Fruit fly (Drosophila melanogaster) whole organism, embryonic: ENCODE measurements around the gene Hsp22.
A peak's percentile ranks its signal among the peaks of the same experiment; 100 is the strongest.

ENCODE experiments used
- ATbp ChIP-seq: fragments of 200-800 bp; sonication (Bioruptor generic); optimal IDR thresholded peaks from 2 replicates; lab custom pipeline; 2017; ENCODE audit warnings: missing biosample characterization, mild to moderate bottlenecking, missing genetic modification characterization, missing genetic modification reagents
- Antp ChIP-seq: fragments of 200-800 bp; sonication (Bioruptor generic); optimal IDR thresholded peaks from 3 replicates; lab custom pipeline; 2016; ENCODE audit warnings: missing biosample characterization, missing genetic modification characterization
- Atf6 ChIP-seq: fragments of 200-800 bp; sonication (Bioruptor generic); IDR thresholded peaks from 2 replicates; pipeline ENCODE4 v1.3.6; 2022; ENCODE audit warnings: missing biosample characterization, missing genetic modification characterization
- CG10147 ChIP-seq: fragments of 200-800 bp; sonication (Bioruptor generic); optimal IDR thresholded peaks from 2 replicates; lab custom pipeline; 2019; ENCODE audit warnings: missing biosample characterization, mild to moderate bottlenecking, missing genetic modification characterization, moderate library complexity
- CG10267 ChIP-seq: fragments of 200-800 bp; sonication (Bioruptor generic); optimal IDR thresholded peaks from 2 replicates; lab custom pipeline; 2018; ENCODE audit warnings: missing biosample characterization, mild to moderate bottlenecking, missing genetic modification characterization, moderate library complexity
- CG12071 ChIP-seq: fragments of 200-800 bp; sonication (Bioruptor generic); optimal IDR thresholded peaks from 3 replicates; lab custom pipeline; 2018; ENCODE audit warnings: missing biosample characterization, mild to moderate bottlenecking, missing genetic modification characterization
- CG12391 ChIP-seq: fragments of 200-800 bp; sonication (Bioruptor generic); optimal IDR thresholded peaks from 3 replicates; lab custom pipeline; 2018; ENCODE audit warnings: missing biosample characterization, mild to moderate bottlenecking, missing genetic modification characterization, moderate library complexity
- CG13624 ChIP-seq: fragments of 200-800 bp; sonication (Bioruptor generic); optimal IDR thresholded peaks from 2 replicates; lab custom pipeline; 2016; ENCODE audit warnings: missing biosample characterization, missing genetic modification characterization
- CG14441 ChIP-seq: fragments of 200-800 bp; sonication (Bioruptor generic); IDR thresholded peaks from 2 replicates; pipeline ENCODE4 v1.3.6; 2022; ENCODE audit warnings: missing biosample characterization, missing genetic modification characterization
- CG15514 ChIP-seq: fragments of 200-800 bp; sonication (Bioruptor generic); optimal IDR thresholded peaks from 3 replicates; lab custom pipeline; 2017; ENCODE audit warnings: missing biosample characterization, missing genetic modification characterization, mild to moderate bottlenecking, moderate library complexity, missing genetic modification reagents
- CG1603 ChIP-seq: fragments of 200-800 bp; sonication (Bioruptor generic); optimal IDR thresholded peaks from 2 replicates; lab custom pipeline; 2019; ENCODE audit warnings: missing biosample characterization, mild to moderate bottlenecking, missing genetic modification characterization, moderate library complexity
- CG16779 ChIP-seq: fragments of 200-800 bp; sonication (Bioruptor generic); IDR thresholded peaks from 2 replicates; pipeline ENCODE4 v1.3.6; 2022; ENCODE audit warnings: missing biosample characterization, missing genetic modification characterization
- CG17802 ChIP-seq: fragments of 200-800 bp; sonication (Bioruptor generic); optimal IDR thresholded peaks from 2 replicates; lab custom pipeline; 2018; ENCODE audit warnings: missing biosample characterization, mild to moderate bottlenecking, missing genetic modification characterization, moderate library complexity
- CG18262 ChIP-seq: fragments of 200-800 bp; optimal IDR thresholded peaks from 3 replicates; lab custom pipeline; 2019; ENCODE audit warnings: missing biosample characterization, mild to moderate bottlenecking, missing genetic modification characterization, moderate library complexity
- CG1832 ChIP-seq: fragments of 200-800 bp; sonication (Bioruptor generic); optimal IDR thresholded peaks from 2 replicates; lab custom pipeline; 2017; ENCODE audit warnings: missing biosample characterization, mild to moderate bottlenecking, missing genetic modification characterization, inconsistent platforms
- CG31365 ChIP-seq: fragments of 200-800 bp; sonication (Bioruptor generic); optimal IDR thresholded peaks from 2 replicates; lab custom pipeline; 2018; ENCODE audit warnings: missing biosample characterization, mild to moderate bottlenecking, missing genetic modification characterization
- CG43689 ChIP-seq: fragments of 200-800 bp; sonication (Bioruptor generic); IDR thresholded peaks from 2 replicates; pipeline ENCODE4 v1.3.6; 2022; ENCODE audit warnings: missing biosample characterization, missing genetic modification characterization
- CG6175 ChIP-seq: fragments of 200-800 bp; sonication (Bioruptor generic); IDR thresholded peaks from 3 replicates; pipeline ENCODE4 v1.3.6; 2022; ENCODE audit warnings: missing biosample characterization, missing genetic modification characterization
- CG6272 ChIP-seq: fragments of 200-800 bp; sonication (Bioruptor generic); IDR thresholded peaks from 2 replicates; pipeline ENCODE4 v1.3.6; 2022; ENCODE audit warnings: missing biosample characterization, missing genetic modification characterization
- CG6854 ChIP-seq: fragments of 200-800 bp; sonication (Bioruptor generic); optimal IDR thresholded peaks from 3 replicates; lab custom pipeline; 2017; ENCODE audit warnings: missing biosample characterization, mild to moderate bottlenecking, missing genetic modification characterization
- CG7839 ChIP-seq: fragments of 200-800 bp; sonication (Bioruptor generic); optimal IDR thresholded peaks from 3 replicates; lab custom pipeline; 2018; ENCODE audit warnings: missing biosample characterization, mild to moderate bottlenecking, missing genetic modification characterization, moderate library complexity
- CG8281 ChIP-seq: fragments of 200-800 bp; sonication (Bioruptor generic); optimal IDR thresholded peaks from 2 replicates; lab custom pipeline; 2018; ENCODE audit warnings: missing biosample characterization, mild to moderate bottlenecking, missing genetic modification characterization, moderate library complexity
- CG9727 ChIP-seq: fragments of 200-800 bp; sonication (Bioruptor generic); optimal IDR thresholded peaks from 3 replicates; lab custom pipeline; 2017; ENCODE audit warnings: missing biosample characterization, mild to moderate bottlenecking, missing genetic modification characterization
- Dll ChIP-seq: fragments of 200-800 bp; sonication (Bioruptor generic); IDR thresholded peaks from 4 replicates; pipeline ENCODE4 v1.3.6; 2022; ENCODE audit warnings: missing biosample characterization, missing genetic modification characterization; ENCODE audit not compliant: partially characterized antibody
- Gug ChIP-seq: fragments of 200-800 bp; sonication (Bioruptor generic); IDR thresholded peaks from 4 replicates; pipeline ENCODE4 v1.3.6; 2022; ENCODE audit warnings: missing biosample characterization, missing genetic modification characterization
- H15 ChIP-seq: fragments of 200-800 bp; sonication (Bioruptor generic); IDR thresholded peaks from 3 replicates; pipeline ENCODE4 v1.3.6; 2022; ENCODE audit warnings: missing biosample characterization, missing genetic modification characterization
- Hand ChIP-seq: fragments of 200-800 bp; sonication (Bioruptor generic); optimal IDR thresholded peaks from 2 replicates; lab custom pipeline; 2017; ENCODE audit warnings: mild to moderate bottlenecking, missing biosample characterization, missing genetic modification reagents, missing genetic modification characterization
- HmgZ ChIP-seq: fragments of 200-800 bp; sonication (Bioruptor generic); optimal IDR thresholded peaks from 2 replicates; lab custom pipeline; 2018; ENCODE audit warnings: missing biosample characterization, mild to moderate bottlenecking, missing genetic modification characterization
- MBD-R2 ChIP-seq: fragments of 200-800 bp; sonication (Bioruptor generic); IDR thresholded peaks from 2 replicates; pipeline ENCODE4 v1.3.6; 2022; ENCODE audit warnings: missing biosample characterization, missing genetic modification characterization
- Sin3A ChIP-seq: fragments of >200 bp; optimal IDR thresholded peaks from 2 replicates; lab custom pipeline; 2018
- ase ChIP-seq: fragments of 200-800 bp; sonication (Bioruptor generic); IDR thresholded peaks from 3 replicates; pipeline ENCODE4 v1.3.6; 2022; ENCODE audit warnings: missing biosample characterization, missing genetic modification characterization
- ash1 ChIP-seq: fragments of 200-800 bp; sonication (Bioruptor generic); optimal IDR thresholded peaks from 2 replicates; lab custom pipeline; 2018; ENCODE audit warnings: missing biosample characterization, mild to moderate bottlenecking, missing genetic modification characterization
- cad ChIP-seq: fragments of >200 bp; optimal IDR thresholded peaks from 2 replicates; lab custom pipeline; 2017; ENCODE audit warnings: missing biosample characterization, missing genetic modification characterization
- ci ChIP-seq: fragments of 200-800 bp; sonication (Bioruptor generic); IDR thresholded peaks from 3 replicates; pipeline ENCODE4 v1.3.6; 2022; ENCODE audit warnings: missing biosample characterization, missing genetic modification characterization
- dan ChIP-seq: fragments of 200-800 bp; sonication (Bioruptor generic); IDR thresholded peaks from 2 replicates; pipeline ENCODE4 v1.3.6; 2022; ENCODE audit warnings: missing biosample characterization, missing genetic modification characterization
- dati ChIP-seq: fragments of 200-800 bp; sonication (Bioruptor generic); IDR thresholded peaks from 2 replicates; pipeline ENCODE4 v1.3.6; 2022; ENCODE audit warnings: missing biosample characterization, missing genetic modification characterization
- fd102C ChIP-seq: fragments of 200-800 bp; sonication (Bioruptor generic); optimal IDR thresholded peaks from 2 replicates; lab custom pipeline; 2018; ENCODE audit warnings: missing biosample characterization, mild to moderate bottlenecking, missing genetic modification characterization, moderate library complexity
- gem ChIP-seq: fragments of 200-800 bp; sonication (Bioruptor generic); optimal IDR thresholded peaks from 2 replicates; lab custom pipeline; 2019; ENCODE audit warnings: missing biosample characterization, mild to moderate bottlenecking, missing genetic modification characterization, moderate library complexity
- hb ChIP-seq: fragments of 200-800 bp; sonication (Bioruptor generic); IDR thresholded peaks from 3 replicates; pipeline ENCODE4 v1.3.6; 2022; ENCODE audit warnings: missing biosample characterization, missing genetic modification characterization; ENCODE audit not compliant: partially characterized antibody
- ken ChIP-seq: fragments of 200-800 bp; sonication (Bioruptor generic); IDR thresholded peaks from 3 replicates; pipeline ENCODE4 v1.3.6; 2022; ENCODE audit warnings: missing biosample characterization, missing genetic modification characterization
- maf-S ChIP-seq: fragments of 200-800 bp; sonication (Bioruptor generic); optimal IDR thresholded peaks from 2 replicates; lab custom pipeline; 2016; ENCODE audit warnings: missing biosample characterization, missing genetic modification characterization
- oc ChIP-seq: fragments of 200-800 bp; sonication (Bioruptor generic); optimal IDR thresholded peaks from 2 replicates; lab custom pipeline; 2018; ENCODE audit warnings: missing biosample characterization, mild to moderate bottlenecking, missing genetic modification characterization, moderate library complexity
- otp ChIP-seq: fragments of 200-800 bp; sonication (Bioruptor generic); IDR thresholded peaks from 3 replicates; pipeline ENCODE4, ENCODE4 v1.3.6; 2022; ENCODE audit warnings: missing biosample characterization, missing genetic modification characterization
- ranshi ChIP-seq: fragments of 200-800 bp; sonication (Bioruptor generic); IDR thresholded peaks from 2 replicates; pipeline ENCODE4 v1.3.6; 2022; ENCODE audit warnings: missing biosample characterization, missing genetic modification characterization
- scrt ChIP-seq: fragments of 200-800 bp; sonication (Bioruptor generic); optimal IDR thresholded peaks from 2 replicates; lab custom pipeline; 2018; ENCODE audit warnings: missing biosample characterization, mild to moderate bottlenecking, missing genetic modification characterization, moderate library complexity
- sd ChIP-seq: fragments of 200-800 bp; sonication (Bioruptor generic); optimal IDR thresholded peaks from 3 replicates; lab custom pipeline; 2018; ENCODE audit warnings: missing biosample characterization, mild to moderate bottlenecking, missing genetic modification characterization, moderate library complexity
- sqz ChIP-seq: fragments of 200-800 bp; sonication (Bioruptor generic); optimal IDR thresholded peaks from 3 replicates; lab custom pipeline; 2018; ENCODE audit warnings: missing biosample characterization, mild to moderate bottlenecking, missing genetic modification characterization
- sug ChIP-seq: fragments of 200-800 bp; optimal IDR thresholded peaks from 2 replicates; lab custom pipeline; 2019; ENCODE audit warnings: missing biosample characterization, mild to moderate bottlenecking, missing genetic modification characterization, moderate library complexity
- tap ChIP-seq: fragments of 200-800 bp; optimal IDR thresholded peaks from 3 replicates; lab custom pipeline; 2019; ENCODE audit warnings: missing biosample characterization, mild to moderate bottlenecking, missing genetic modification characterization, moderate library complexity
- zf30C ChIP-seq: fragments of 200-800 bp; sonication (Bioruptor generic); optimal IDR thresholded peaks from 3 replicates; lab custom pipeline; 2018; ENCODE audit warnings: missing biosample characterization, mild to moderate bottlenecking, missing genetic modification characterization

Hsp22 gene

DNA sequence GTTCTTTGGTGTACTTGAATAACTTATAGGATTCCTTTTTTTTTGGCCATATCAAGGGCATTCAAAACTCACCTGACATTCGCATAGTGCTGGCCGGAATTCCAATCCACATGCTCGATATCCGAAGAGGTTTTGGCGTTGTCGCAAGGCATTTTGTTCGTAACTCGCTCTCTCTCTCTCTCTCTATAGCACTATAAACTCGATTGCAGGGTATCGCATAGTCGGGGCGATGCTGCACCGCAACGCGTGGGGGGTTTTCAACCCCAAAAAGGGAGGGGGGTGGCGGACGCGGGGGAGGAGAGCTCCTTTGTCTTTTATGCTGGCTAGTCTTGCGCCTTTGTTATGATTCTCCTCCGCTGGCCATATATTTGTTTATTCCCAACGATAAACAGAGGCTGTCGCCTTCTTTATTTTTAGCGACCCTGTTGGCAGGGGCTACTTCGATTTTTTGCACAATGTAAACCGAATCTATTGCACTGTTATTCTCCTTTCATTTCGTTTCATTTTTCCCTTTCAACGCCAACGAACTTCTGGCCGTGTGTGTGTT is 25.8 kb downstream of the Hsp22 start (continued):
- TF ChIP-seq ranshi (GFP tag; lab: Robert Waterston, UW) (no peak), CG10267 (tag; lab: Kevin White, UChicago) (no peak), HmgZ (no peak), Dll (GFP tag; lab: Robert Waterston, UW) (no peak), zf30C (GFP tag; lab: Kevin White, UChicago) (no peak), tap (tag; lab: Kevin White, UChicago) (no peak), sqz (GFP tag; lab: Kevin White, UChicago) (no peak), sug (peak; percentile 30), CG10147 (GFP tag; lab: Kevin White, UChicago) (no peak), CG6175 (peak; percentile 38; the same call in 1 of the 3 replicates), CG43689 (GFP tag; lab: Robert Waterston, UW) (no peak), gem (tag; lab: Kevin White, UChicago) (peak; percentile 24), Sin3A (lab: Kevin White, UChicago) (no peak), cad (GFP tag; lab: Kevin White, UChicago) (no peak), CG18262 (tag; lab: Kevin White, UChicago) (peak; percentile 0), CG31365 (no peak), oc (tag; lab: Kevin White, UChicago) (no peak), CG14441 (GFP tag; lab: Robert Waterston, UW) (0 out of 2 replicates have a peak, but pooled peaks have one; percentile 8), CG16779 (GFP tag; lab: Robert Waterston, UW) (0 out of 2 replicates have a peak, but pooled peaks have one; percentile 20), CG6854 (GFP tag; lab: Kevin White, UChicago) (no peak), ash1 (GFP tag; lab: Kevin White, UChicago) (no peak), sd (tag; lab: Kevin White, UChicago) (peak; percentile 30), ATbp (no peak), CG7839 (peak; percentile 13), maf-S (no peak), scrt (GFP tag; lab: Kevin White, UChicago) (no peak), dati (no peak), CG1603 (tag; lab: Kevin White, UChicago) (peak; percentile 35), ci (GFP tag; lab: Robert Waterston, UW) (peak; percentile 54; the same call in 2 of the 3 replicates), CG17802 (tag; lab: Kevin White, UChicago) (no peak), Antp (GFP tag; lab: Kevin White, UChicago) (no peak), MBD-R2 (GFP tag; lab: Robert Waterston, UW) (no peak), dan (GFP tag; lab: Robert Waterston, UW) (no peak), Atf6 (0 out of 2 replicates have a peak, but pooled peaks have one; percentile 21), Gug (0 out of 4 replicates have a peak, but pooled peaks have one; percentile 18), Hand (GFP tag; lab: Kevin White, UChicago) (no peak), CG15514 (GFP tag; lab: Kevin White, UChicago) (no peak), H15 (0 out of 3 replicates have a peak, but pooled peaks have one; percentile 41), otp (GFP tag; lab: Robert Waterston, UW) (0 out of 3 replicates have a peak, but pooled peaks have one; percentile 38), CG8281 (tag; lab: Kevin White, UChicago) (no peak), fd102C (GFP tag; lab: Kevin White, UChicago) (no peak), CG12391 (tag; lab: Kevin White, UChicago) (no peak), CG13624 (GFP tag; lab: Kevin White, UChicago) (no peak), CG12071 (no peak), CG6272 (GFP tag; lab: Robert Waterston, UW) (no peak), ken (GFP tag; lab: Robert Waterston, UW) (no peak), CG9727 (peak; percentile 6), hb (GFP tag; lab: Robert Waterston, UW) (no peak), CG1832 (GFP tag; lab: Kevin White, UChicago) (no peak), ase (GFP tag; lab: Robert Waterston, UW) (no peak)
